Fruit fly (Drosophila melanogaster): ENCODE measurements around the gene Act5C.

The Act5C gene

dm6 chrX:5947870-5948498 is 47.3 kb downstream of the Act5C start, which contains the start of gene CG6041:
Gene CG6041 (plus strand): TSS chrX:5948160.
- TF ChIP-seq pum (GFP tag; optimal IDR thresholded peaks at IDR 0.05) (no peak), exex (tag; optimal IDR thresholded peaks at IDR 0.05) (peak; percentile 91), grn (GFP tag; optimal IDR thresholded peaks at IDR 0.05) (peak; percentile 61), sug (tag; optimal IDR thresholded peaks at IDR 0.05) (peak; percentile 46), CG14710 (tag; optimal IDR thresholded peaks at IDR 0.05) (no peak), CG3995 (GFP tag; optimal IDR thresholded peaks at IDR 0.05) (peak; percentile 23), B-H2 (GFP tag; optimal IDR thresholded peaks at IDR 0.05) (peak; percentile 15), lab (GFP tag; optimal IDR thresholded peaks at IDR 0.05) (peak; percentile 33), GATAe (GFP tag; conservative IDR thresholded peaks at IDR 0.05) (0 out of 2 replicates have a peak, but pooled peaks have one; percentile 22), chinmo (GFP tag; IDR thresholded peaks at IDR 0.05; ENCODE audit: partially characterized antibody) (0 out of 4 replicates have a peak, but pooled peaks have one; percentile 27), CG9727 (GFP tag; optimal IDR thresholded peaks at IDR 0.05) (no peak), CG12155 (GFP tag; optimal IDR thresholded peaks at IDR 0.05) (no peak), mirr (GFP tag; optimal IDR thresholded peaks at IDR 0.05) (peak; percentile 7), CG10543 (GFP tag; optimal IDR thresholded peaks at IDR 0.05) (peak; percentile 13)

- TF ChIP-seq CG32532 (GFP tag; IDR thresholded peaks at IDR 0.05): no peak
These were observed 49.3 kb downstream of the Act5C start, which contains the start of gene CG32755 for dm6 chrX:5949951-5950350. Gene CG32755 (plus strand): TSS chrX:5950251.

dm6 chrX:5952265-5952664 is 51.6 kb downstream of the Act5C start, which contains the start of gene CG6048:
Gene CG6048 (plus strand): TSS chrX:5952565.
- TF ChIP-seq exex (tag; optimal IDR thresholded peaks at IDR 0.05): peak; percentile 21
- no peak for TF ChIP-seq dan (GFP tag; IDR thresholded peaks at IDR 0.05)
- TF ChIP-seq sug (tag; optimal IDR thresholded peaks at IDR 0.05): no peak

Data from whole organism, embryonic.